Fruit fly (Drosophila melanogaster) whole organism, adult: ENCODE measurements around the gene CG32568.

Source experiments
- CG11617 ChIP-seq: fragments of 200-800 bp; sonication (Bioruptor generic); optimal IDR thresholded peaks from 2 replicates; lab custom pipeline; 2017; ENCODE audit warnings: mild to moderate bottlenecking, missing biosample characterization, missing genetic modification reagents, missing genetic modification characterization
- CG12768 ChIP-seq: fragments of 200-800 bp; sonication (Bioruptor generic); optimal IDR thresholded peaks from 2 replicates; lab custom pipeline; 2017; ENCODE audit warnings: missing biosample characterization, missing genetic modification characterization, mild to moderate bottlenecking, moderate library complexity, missing genetic modification reagents
- CG14711 ChIP-seq: fragments of 200-800 bp; sonication (Bioruptor generic); optimal IDR thresholded peaks from 2 replicates; lab custom pipeline; 2018; ENCODE audit warnings: missing biosample characterization, mild to moderate bottlenecking, missing genetic modification characterization, moderate library complexity
- CG1620 ChIP-seq: fragments of 200-800 bp; sonication (Bioruptor generic); optimal IDR thresholded peaks from 2 replicates; lab custom pipeline; 2016; ENCODE audit warnings: missing biosample characterization, missing genetic modification characterization
- CG33017 ChIP-seq: fragments of 200-800 bp; sonication (Bioruptor generic); optimal IDR thresholded peaks from 2 replicates; lab custom pipeline; 2018; ENCODE audit warnings: missing biosample characterization, mild to moderate bottlenecking, missing genetic modification characterization, moderate library complexity
- CG5204 ChIP-seq: fragments of 200-800 bp; sonication (Bioruptor generic); optimal IDR thresholded peaks from 2 replicates; lab custom pipeline; 2016; ENCODE audit warnings: missing biosample characterization, missing genetic modification characterization
- CG7045 ChIP-seq: fragments of 200-800 bp; sonication (Bioruptor generic); optimal IDR thresholded peaks from 2 replicates; lab custom pipeline; 2017; ENCODE audit warnings: missing biosample characterization, mild to moderate bottlenecking, missing genetic modification characterization
- CG7101 ChIP-seq: fragments of 200-800 bp; sonication (Bioruptor generic); optimal IDR thresholded peaks from 2 replicates; lab custom pipeline; 2018; ENCODE audit warnings: missing biosample characterization, mild to moderate bottlenecking, missing genetic modification characterization, moderate library complexity
- Clk ChIP-seq: fragments of 200-800 bp; sonication (Bioruptor generic); optimal IDR thresholded peaks from 2 replicates; lab custom pipeline; 2017; ENCODE audit warnings: missing biosample characterization, missing genetic modification characterization
- Crg-1 ChIP-seq: fragments of 200-800 bp; sonication (Bioruptor generic); optimal IDR thresholded peaks from 2 replicates; lab custom pipeline; 2016; ENCODE audit warnings: missing biosample characterization, missing genetic modification characterization
- Hr96 ChIP-seq: fragments of 200-800 bp; sonication (Bioruptor generic); optimal IDR thresholded peaks from 2 replicates; lab custom pipeline; 2016; ENCODE audit warnings: missing biosample characterization, missing genetic modification characterization
- Mnt ChIP-seq: fragments of 200-800 bp; sonication (Bioruptor generic); optimal IDR thresholded peaks from 2 replicates; lab custom pipeline; 2016; ENCODE audit warnings: missing biosample characterization, mild to moderate bottlenecking, missing genetic modification characterization
- bab1 ChIP-seq: fragments of 200-800 bp; sonication (Bioruptor generic); optimal IDR thresholded peaks from 3 replicates; lab custom pipeline; 2019; ENCODE audit warnings: missing biosample characterization, mild to moderate bottlenecking, missing genetic modification characterization, moderate library complexity
- cic ChIP-seq: fragments of 200-800 bp; sonication (Bioruptor generic); optimal IDR thresholded peaks from 2 replicates; lab custom pipeline; 2017; ENCODE audit warnings: missing biosample characterization, mild to moderate bottlenecking, missing genetic modification characterization, moderate library complexity
- cnc ChIP-seq, 2 experiments: fragments of >200 bp; optimal IDR thresholded peaks; 2 replicates each; lab custom pipeline; 2017
- kay ChIP-seq: fragments of 200-800 bp; sonication (Bioruptor generic); peaks from one replicate; lab custom pipeline; 2016; ENCODE audit warnings: missing biosample characterization, missing genetic modification characterization, borderline replicate concordance
- ovo ChIP-seq: fragments of 200-800 bp; sonication (Bioruptor generic); optimal IDR thresholded peaks from 2 replicates; lab custom pipeline; 2016; ENCODE audit warnings: missing biosample characterization, missing genetic modification characterization
- pad ChIP-seq: fragments of 200-800 bp; sonication (Bioruptor generic); optimal IDR thresholded peaks from 3 replicates; lab custom pipeline; 2017; ENCODE audit warnings: missing biosample characterization, missing genetic modification characterization, mild to moderate bottlenecking, moderate library complexity, missing genetic modification reagents
- tj ChIP-seq: fragments of 200-800 bp; sonication (Bioruptor generic); optimal IDR thresholded peaks from 3 replicates; lab custom pipeline; 2017; ENCODE audit warnings: missing biosample characterization, mild to moderate bottlenecking, missing genetic modification characterization, moderate library complexity
- toe ChIP-seq: fragments of 200-800 bp; sonication (Bioruptor generic); optimal IDR thresholded peaks from 2 replicates; lab custom pipeline; 2016; ENCODE audit warnings: missing biosample characterization, missing genetic modification characterization

Gene CG32568

dm6 chrX:16778138-16778672 is 37.5 kb downstream of the CG32568 start:
- TF ChIP-seq Mnt = no peak
- TF ChIP-seq toe (GFP tag; lab: Kevin White, UChicago) = no peak
- no peak for TF ChIP-seq CG33017 (tag; lab: Kevin White, UChicago)
- TF ChIP-seq kay (GFP tag; lab: Kevin White, UChicago) = peak; percentile 48
- no peak for TF ChIP-seq CG12768 (GFP tag; lab: Kevin White, UChicago)

DNA sequence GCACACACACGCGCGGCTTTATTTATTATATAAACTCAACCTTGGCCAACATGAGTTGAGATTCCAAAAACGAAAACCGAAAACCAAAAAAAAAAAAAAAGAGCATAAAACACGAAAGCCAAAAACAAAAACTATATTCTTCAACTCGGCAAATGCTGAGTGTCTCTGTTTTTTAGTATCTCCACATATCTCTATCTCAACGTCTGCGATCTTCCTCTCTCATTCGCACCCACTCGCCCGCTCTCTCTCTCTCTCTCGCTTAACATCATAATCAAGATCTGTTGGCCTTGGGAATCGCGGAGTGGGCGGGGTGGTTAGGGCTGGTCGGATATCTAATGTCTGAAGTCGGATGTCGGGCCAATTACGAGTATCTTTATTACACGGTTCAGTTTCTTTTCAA is 39.5 kb downstream of the CG32568 start:
- TF ChIP-seq tj (peak; percentile 71), CG11617 (no peak)

- TF ChIP-seq Clk = no peak
- no peak for TF ChIP-seq pad (GFP tag; lab: Kevin White, UChicago)
- no peak for TF ChIP-seq ovo (GFP tag; lab: Kevin White, UChicago)
- no peak for TF ChIP-seq cnc (optimal IDR thresholded peaks at IDR 0.05; lab: Kevin White, UChicago)
- no peak for TF ChIP-seq Hr96
- TF ChIP-seq CG1620 = no peak
- TF ChIP-seq CG11617 = no peak
- no peak for TF ChIP-seq Mnt
- TF ChIP-seq tj = no peak
- TF ChIP-seq bab1 = no peak
- TF ChIP-seq CG5204 (GFP tag; lab: Kevin White, UChicago) = no peak
- no peak for TF ChIP-seq toe (GFP tag; lab: Kevin White, UChicago)
- TF ChIP-seq cic = no peak
- TF ChIP-seq kay (GFP tag; lab: Kevin White, UChicago) = no peak
- no peak for TF ChIP-seq CG7045 (GFP tag; lab: Kevin White, UChicago)
- no peak for TF ChIP-seq CG33017 (tag; lab: Kevin White, UChicago)
- no peak for TF ChIP-seq CG7101
Observed at dm6 chrX:16781055-16781454, 40.3 kb downstream of the CG32568 start.

dm6 chrX:16782175-16782916 is 41.6 kb downstream of the CG32568 start:
- TF ChIP-seq kay (GFP tag; lab: Kevin White, UChicago) (no peak), CG1620 (no peak), cic (no peak), CG7045 (GFP tag; lab: Kevin White, UChicago) (no peak), CG33017 (tag; lab: Kevin White, UChicago) (no peak), tj (no peak), CG11617 (peak; percentile 28), ovo (GFP tag; lab: Kevin White, UChicago) (no peak), Crg-1 (GFP tag; lab: Kevin White, UChicago) (no peak), Hr96 (no peak), pad (GFP tag; lab: Kevin White, UChicago) (no peak), cnc (optimal IDR thresholded peaks at IDR 0.05; lab: Kevin White, UChicago) (no peak), CG12768 (GFP tag; lab: Kevin White, UChicago) (no peak), Clk (no peak), CG5204 (GFP tag; lab: Kevin White, UChicago) (no peak), bab1 (no peak), CG14711 (tag; lab: Kevin White, UChicago) (peak; percentile 13), Mnt (peak; percentile 10), CG7101 (no peak), toe (GFP tag; lab: Kevin White, UChicago) (no peak)

- TF ChIP-seq ovo (GFP tag; lab: Kevin White, UChicago) (no peak), bab1 (no peak), CG11617 (no peak), cic (no peak), toe (GFP tag; lab: Kevin White, UChicago) (no peak), cnc (optimal IDR thresholded peaks at IDR 0.05; lab: Kevin White, UChicago) (no peak), tj (no peak), Crg-1 (GFP tag; lab: Kevin White, UChicago) (no peak), CG12768 (GFP tag; lab: Kevin White, UChicago) (no peak), CG1620 (no peak), Hr96 (no peak), CG14711 (tag; lab: Kevin White, UChicago) (no peak), CG5204 (GFP tag; lab: Kevin White, UChicago) (no peak), Clk (no peak), CG7101 (no peak), CG7045 (GFP tag; lab: Kevin White, UChicago) (no peak), CG33017 (tag; lab: Kevin White, UChicago) (no peak)
Observed at dm6 chrX:16783141-16783715, 42.5 kb downstream of the CG32568 start, which contains the start of gene if. if (minus strand) TSS chrX:16783434.

- TF ChIP-seq bab1 (peak; percentile 51), CG5204 (GFP tag; lab: Kevin White, UChicago) (no peak)
Observed at dm6 chrX:16783743-16784142, 43.0 kb downstream of the CG32568 start, which contains the start of gene mRpL22. mRpL22 (plus strand) TSS chrX:16783933.

DNA sequence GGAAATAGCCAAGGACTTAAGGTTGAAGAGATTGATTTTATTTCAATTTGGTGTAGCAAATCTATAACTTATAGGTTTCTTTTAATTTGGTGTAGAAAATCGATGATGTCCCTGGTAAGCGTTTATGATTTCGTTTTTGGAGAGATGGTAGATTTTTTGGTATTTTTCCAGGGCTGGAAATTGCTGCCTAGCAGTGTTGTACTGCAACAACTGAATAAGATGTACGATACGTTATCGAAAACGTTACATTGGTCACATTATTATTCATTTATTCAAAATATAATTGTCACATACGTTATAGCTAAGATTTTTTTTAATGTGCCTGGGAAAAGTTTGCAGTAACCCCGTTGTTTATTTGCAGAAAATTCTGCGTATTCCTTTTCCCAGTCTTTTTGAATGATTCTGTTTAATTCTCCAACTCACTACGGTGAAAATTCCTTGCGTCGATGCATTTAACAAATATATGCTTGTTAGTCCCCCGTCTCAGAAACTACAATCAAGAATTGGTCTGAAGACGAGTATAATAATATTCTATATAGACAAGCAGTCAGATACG is 46.2 kb downstream of the CG32568 start, which contains the start of the genes CG9609 and Sap30:
TSS of gene CG9609 (minus strand) at position 149 of the 556 bp plus-strand sequence.
TSS of gene Sap30 (plus strand) at position 424 of the 556 bp plus-strand sequence.
- TF ChIP-seq bab1 (no peak), cnc (optimal IDR thresholded peaks at IDR 0.05; lab: Kevin White, UChicago) (no peak), cic (no peak), pad (GFP tag; lab: Kevin White, UChicago) (no peak), kay (GFP tag; lab: Kevin White, UChicago) (no peak), CG14711 (tag; lab: Kevin White, UChicago) (no peak), Crg-1 (GFP tag; lab: Kevin White, UChicago) (no peak), Hr96 (no peak), CG7045 (GFP tag; lab: Kevin White, UChicago) (no peak), Mnt (no peak), CG1620 (no peak), CG11617 (no peak), CG12768 (GFP tag; lab: Kevin White, UChicago) (no peak), CG33017 (tag; lab: Kevin White, UChicago) (no peak), toe (GFP tag; lab: Kevin White, UChicago) (no peak), tj (no peak), Clk (no peak), ovo (GFP tag; lab: Kevin White, UChicago) (no peak)
